Fruit fly (Drosophila melanogaster) whole organism, pupa: ENCODE data around the gene CG44422.

ENCODE experiments used
- CG10348 ChIP-seq: fragments of 200-800 bp; sonication (Bioruptor generic); IDR thresholded peaks from 2 replicates; pipeline ENCODE4 v1.3.6; 2022; ENCODE audit warnings: missing biosample characterization, missing genetic modification characterization
- CG12605 ChIP-seq: fragments of 200-800 bp; sonication (Bioruptor generic); IDR thresholded peaks from 2 replicates; pipeline ENCODE4 v1.3.6; 2022; ENCODE audit warnings: missing biosample characterization, missing genetic modification characterization
- CG13204 ChIP-seq: fragments of 200-800 bp; sonication (Bioruptor generic); optimal IDR thresholded peaks from 2 replicates; lab custom pipeline; 2018; ENCODE audit warnings: missing biosample characterization, mild to moderate bottlenecking, missing genetic modification characterization, moderate library complexity
- CG14655 ChIP-seq: fragments of 200-800 bp; sonication (Bioruptor generic); optimal IDR thresholded peaks from 3 replicates; lab custom pipeline; 2017; ENCODE audit warnings: mild to moderate bottlenecking, missing biosample characterization, missing genetic modification reagents, missing genetic modification characterization
- CG15710 ChIP-seq: fragments of 200-800 bp; sonication (Bioruptor generic); optimal IDR thresholded peaks from 2 replicates; lab custom pipeline; 2018; ENCODE audit warnings: missing biosample characterization, mild to moderate bottlenecking, missing genetic modification characterization, moderate library complexity
- CG17806 ChIP-seq: fragments of 200-800 bp; sonication (Bioruptor generic); optimal IDR thresholded peaks from 2 replicates; lab custom pipeline; 2018; ENCODE audit warnings: missing biosample characterization, mild to moderate bottlenecking, missing genetic modification characterization, moderate library complexity
- CG32121 ChIP-seq: fragments of 200-800 bp; sonication (Bioruptor generic); IDR thresholded peaks from 2 replicates; pipeline ENCODE4 v1.3.6; 2022; ENCODE audit warnings: missing biosample characterization, missing genetic modification characterization
- CG34367 ChIP-seq: fragments of 200-800 bp; sonication (Bioruptor generic); optimal IDR thresholded peaks from 2 replicates; lab custom pipeline; 2018; ENCODE audit warnings: missing biosample characterization, mild to moderate bottlenecking, missing genetic modification characterization
- CG4496 ChIP-seq: fragments of 200-800 bp; sonication (Bioruptor generic); IDR thresholded peaks from 3 replicates; pipeline ENCODE4 v1.3.6; 2022; ENCODE audit warnings: missing biosample characterization, missing genetic modification characterization
- CG8159 ChIP-seq: fragments of 200-800 bp; sonication (Bioruptor generic); optimal IDR thresholded peaks from 3 replicates; lab custom pipeline; 2018; ENCODE audit warnings: missing biosample characterization, mild to moderate bottlenecking, missing genetic modification characterization, moderate library complexity
- CG8301 ChIP-seq: fragments of 200-800 bp; sonication (Bioruptor generic); optimal IDR thresholded peaks from 2 replicates; lab custom pipeline; 2018; ENCODE audit warnings: missing biosample characterization, mild to moderate bottlenecking, missing genetic modification characterization
- CG9948 ChIP-seq: fragments of 200-800 bp; sonication (Bioruptor generic); optimal IDR thresholded peaks from 2 replicates; lab custom pipeline; 2018; ENCODE audit warnings: missing biosample characterization, mild to moderate bottlenecking, missing genetic modification characterization, moderate library complexity
- D1 ChIP-seq: fragments of 200-800 bp; sonication (Bioruptor generic); optimal IDR thresholded peaks from 2 replicates; lab custom pipeline; 2018; ENCODE audit warnings: missing biosample characterization, mild to moderate bottlenecking, missing genetic modification characterization, moderate library complexity
- EcR ChIP-seq: fragments of 200-800 bp; sonication (Bioruptor generic); optimal IDR thresholded peaks from 3 replicates; lab custom pipeline; 2019; ENCODE audit warnings: missing biosample characterization, missing genetic modification characterization, mild to moderate bottlenecking, moderate library complexity, missing genetic modification reagents
- Ets98B ChIP-seq: fragments of 200-800 bp; sonication (Bioruptor generic); IDR thresholded peaks from 2 replicates; pipeline ENCODE4 v1.3.6; 2022; ENCODE audit warnings: missing biosample characterization, missing genetic modification characterization
- Pif1A ChIP-seq: fragments of 200-800 bp; sonication (Bioruptor generic); optimal IDR thresholded peaks from 3 replicates; lab custom pipeline; 2016; ENCODE audit warnings: missing biosample characterization, missing genetic modification characterization
- Pif1B ChIP-seq: fragments of 200-800 bp; sonication (Bioruptor generic); optimal IDR thresholded peaks from 3 replicates; lab custom pipeline; 2016; ENCODE audit warnings: missing biosample characterization, missing genetic modification characterization
- Snoo ChIP-seq: fragments of 200-800 bp; sonication (Bioruptor generic); optimal IDR thresholded peaks from 3 replicates; lab custom pipeline; 2017; ENCODE audit warnings: missing biosample characterization, mild to moderate bottlenecking, missing genetic modification characterization, inconsistent platforms
- fd96Ca ChIP-seq: fragments of 200-800 bp; sonication (Bioruptor generic); IDR thresholded peaks from 3 replicates; pipeline ENCODE4 v1.3.6; 2022; ENCODE audit warnings: missing biosample characterization, missing genetic modification characterization
- gl ChIP-seq: fragments of 200-800 bp; sonication (Bioruptor generic); optimal IDR thresholded peaks from 2 replicates; lab custom pipeline; 2018; ENCODE audit warnings: missing biosample characterization, mild to moderate bottlenecking, missing genetic modification characterization
- rn ChIP-seq: fragments of 200-800 bp; sonication (Bioruptor generic); IDR thresholded peaks from 2 replicates; pipeline ENCODE4 v1.3.6; 2022; ENCODE audit warnings: missing biosample characterization, missing genetic modification characterization

The CG44422 gene

DNA sequence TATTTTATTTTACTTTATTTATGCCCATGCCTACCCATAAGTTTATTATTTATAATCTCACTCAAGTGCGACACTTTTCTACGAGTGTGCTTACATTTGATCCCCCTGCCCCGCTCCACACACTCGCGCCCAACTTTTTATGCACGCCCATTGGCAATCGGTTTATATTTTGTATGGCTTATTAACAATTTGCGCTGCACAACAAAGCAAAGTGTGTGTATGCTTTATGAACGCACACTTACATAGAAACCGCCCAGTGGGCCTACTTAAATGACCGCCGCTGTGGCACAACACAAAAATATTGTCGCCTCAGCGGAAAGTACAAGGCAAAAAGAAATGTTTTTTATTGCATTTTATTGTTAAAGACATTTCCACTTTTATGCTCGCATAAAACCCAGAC, 19.0 kb downstream of the CG44422 start:
- TF ChIP-seq Snoo (tag; lab: Kevin White, UChicago) (no peak), EcR (GFP tag; lab: Kevin White, UChicago) (no peak), gl (no peak), CG14655 (GFP tag; lab: Kevin White, UChicago) (no peak), CG8301 (no peak), CG10348 (GFP tag; lab: Robert Waterston, UW) (no peak), CG4496 (GFP tag; lab: Robert Waterston, UW) (peak; percentile 62; the same call in 2 of the 3 replicates), CG13204 (GFP tag; lab: Kevin White, UChicago) (no peak), Pif1A (no peak), rn (GFP tag; lab: Robert Waterston, UW) (no peak), CG32121 (GFP tag; lab: Robert Waterston, UW) (0 out of 2 replicates have a peak, but pooled peaks have one; percentile 19), CG15710 (tag; lab: Kevin White, UChicago) (no peak), CG8159 (tag; lab: Kevin White, UChicago) (no peak), CG34367 (no peak)

DNA sequence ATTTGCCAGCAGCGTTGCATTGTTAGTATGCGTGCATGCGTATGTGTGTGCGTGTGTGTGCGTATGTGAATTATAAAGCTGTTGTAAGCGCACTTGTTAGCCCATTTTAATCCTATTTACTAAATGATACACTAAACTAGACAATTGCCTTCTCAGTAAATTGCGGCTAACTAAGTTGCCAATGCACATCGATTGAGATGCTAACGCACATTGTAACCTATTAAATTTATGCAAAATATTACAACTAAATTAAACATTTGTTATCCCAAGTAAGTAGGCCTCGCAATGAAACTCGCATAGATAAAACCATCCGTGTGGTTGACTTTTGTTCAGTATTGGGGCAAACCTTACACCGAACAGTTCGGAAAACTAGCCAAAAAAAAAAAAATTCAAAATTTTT, 54.6 kb downstream of the CG44422 start, which contains the start of gene CG15198:
Gene CG15198 (plus strand): TSS at position 301 of the 400 bp plus-strand sequence.
- TF ChIP-seq Pif1A: no peak
- TF ChIP-seq CG10348 (GFP tag; lab: Robert Waterston, UW): no peak
- TF ChIP-seq CG9948 (tag; lab: Kevin White, UChicago): no peak
- no peak for TF ChIP-seq CG13204 (GFP tag; lab: Kevin White, UChicago)
- no peak for TF ChIP-seq CG8301
- no peak for TF ChIP-seq EcR (GFP tag; lab: Kevin White, UChicago)
- no peak for TF ChIP-seq CG32121 (GFP tag; lab: Robert Waterston, UW)
- TF ChIP-seq CG14655 (GFP tag; lab: Kevin White, UChicago): no peak
- TF ChIP-seq CG15710 (tag; lab: Kevin White, UChicago): no peak
- no peak for TF ChIP-seq D1
- no peak for TF ChIP-seq Snoo (tag; lab: Kevin White, UChicago)
- TF ChIP-seq CG12605: no peak
- no peak for TF ChIP-seq CG34367
- no peak for TF ChIP-seq rn (GFP tag; lab: Robert Waterston, UW)
- no peak for TF ChIP-seq Ets98B (GFP tag; lab: Robert Waterston, UW)
- no peak for TF ChIP-seq gl
- TF ChIP-seq CG17806 (tag; lab: Kevin White, UChicago): no peak
- TF ChIP-seq CG4496 (GFP tag; lab: Robert Waterston, UW): no peak
- no peak for TF ChIP-seq CG8159 (tag; lab: Kevin White, UChicago)

- no peak for TF ChIP-seq CG34367
- no peak for TF ChIP-seq Pif1B (GFP tag; lab: Kevin White, UChicago)
- TF ChIP-seq CG17806 (tag; lab: Kevin White, UChicago): no peak
- TF ChIP-seq CG12605: no peak
- TF ChIP-seq rn (GFP tag; lab: Robert Waterston, UW): no peak
- no peak for TF ChIP-seq CG32121 (GFP tag; lab: Robert Waterston, UW)
- TF ChIP-seq CG4496 (GFP tag; lab: Robert Waterston, UW): no peak
- TF ChIP-seq CG10348 (GFP tag; lab: Robert Waterston, UW): no peak
- no peak for TF ChIP-seq CG9948 (tag; lab: Kevin White, UChicago)
- TF ChIP-seq Snoo (tag; lab: Kevin White, UChicago): no peak
- TF ChIP-seq EcR (GFP tag; lab: Kevin White, UChicago): no peak
- TF ChIP-seq CG14655 (GFP tag; lab: Kevin White, UChicago): no peak
- TF ChIP-seq CG8159 (tag; lab: Kevin White, UChicago): no peak
- TF ChIP-seq, all 21 proteins: peak for 0
Observed at dm6 chrX:11203104-11203503, 99.5 kb downstream of the CG44422 start.

DNA sequence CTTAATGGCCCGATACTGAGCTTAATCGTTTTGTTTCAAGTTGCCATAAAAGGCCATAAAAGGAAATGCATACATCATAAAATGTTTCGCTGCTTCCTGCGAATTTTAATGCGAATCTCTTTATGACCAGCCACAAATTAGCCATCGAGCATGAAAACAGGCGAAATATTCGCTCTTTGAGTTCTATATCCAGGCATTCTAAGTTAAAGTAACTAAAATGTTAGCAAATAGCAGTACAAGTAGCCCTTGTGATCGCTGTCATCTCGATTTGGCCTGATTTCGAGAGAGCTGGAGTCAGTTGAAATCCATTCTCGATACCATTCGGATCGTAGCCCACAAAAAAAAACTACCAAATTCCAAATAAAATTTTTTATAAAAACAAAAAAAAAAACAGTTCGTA, 100.6 kb downstream of the CG44422 start, which contains the start of gene CG11106:
Gene CG11106 (plus strand): TSS at position 301 of the 400 bp plus-strand sequence.
- no peak for TF ChIP-seq CG4496 (GFP tag; lab: Robert Waterston, UW)
- no peak for TF ChIP-seq rn (GFP tag; lab: Robert Waterston, UW)
- no peak for TF ChIP-seq CG9948 (tag; lab: Kevin White, UChicago)
- no peak for TF ChIP-seq Snoo (tag; lab: Kevin White, UChicago)
- TF ChIP-seq CG15710 (tag; lab: Kevin White, UChicago): no peak
- TF ChIP-seq fd96Ca: no peak
- no peak for TF ChIP-seq Pif1A
- no peak for TF ChIP-seq EcR (GFP tag; lab: Kevin White, UChicago)
- no peak for TF ChIP-seq CG34367
- no peak for TF ChIP-seq CG8301
- TF ChIP-seq CG10348 (GFP tag; lab: Robert Waterston, UW): no peak
- TF ChIP-seq, all 21 proteins: peak for 0

- TF ChIP-seq CG8159 (tag; lab: Kevin White, UChicago): no peak
- TF ChIP-seq rn (GFP tag; lab: Robert Waterston, UW): no peak
- TF ChIP-seq CG10348 (GFP tag; lab: Robert Waterston, UW): no peak
- TF ChIP-seq CG13204 (GFP tag; lab: Kevin White, UChicago): no peak
- no peak for TF ChIP-seq Pif1A
- no peak for TF ChIP-seq Ets98B (GFP tag; lab: Robert Waterston, UW)
- TF ChIP-seq CG15710 (tag; lab: Kevin White, UChicago): no peak
- TF ChIP-seq fd96Ca: no peak
- no peak for TF ChIP-seq EcR (GFP tag; lab: Kevin White, UChicago)
- no peak for TF ChIP-seq CG9948 (tag; lab: Kevin White, UChicago)
- TF ChIP-seq CG8301: no peak
- no peak for TF ChIP-seq CG17806 (tag; lab: Kevin White, UChicago)
- no peak for TF ChIP-seq gl
- TF ChIP-seq Snoo (tag; lab: Kevin White, UChicago): no peak
- no peak for TF ChIP-seq CG32121 (GFP tag; lab: Robert Waterston, UW)
- TF ChIP-seq CG34367: no peak
- TF ChIP-seq D1: no peak
- no peak for TF ChIP-seq CG12605
- no peak for TF ChIP-seq Pif1B (GFP tag; lab: Kevin White, UChicago)
- TF ChIP-seq CG14655 (GFP tag; lab: Kevin White, UChicago): no peak
Observed at dm6 chrX:11182631-11183030, 120.0 kb downstream of the CG44422 start, which contains the start of gene CG15200. Gene CG15200 (plus strand): TSS chrX:11182931.
